Fruit fly (Drosophila melanogaster): ENCODE measurements around the gene rod.

rod gene

DNA sequence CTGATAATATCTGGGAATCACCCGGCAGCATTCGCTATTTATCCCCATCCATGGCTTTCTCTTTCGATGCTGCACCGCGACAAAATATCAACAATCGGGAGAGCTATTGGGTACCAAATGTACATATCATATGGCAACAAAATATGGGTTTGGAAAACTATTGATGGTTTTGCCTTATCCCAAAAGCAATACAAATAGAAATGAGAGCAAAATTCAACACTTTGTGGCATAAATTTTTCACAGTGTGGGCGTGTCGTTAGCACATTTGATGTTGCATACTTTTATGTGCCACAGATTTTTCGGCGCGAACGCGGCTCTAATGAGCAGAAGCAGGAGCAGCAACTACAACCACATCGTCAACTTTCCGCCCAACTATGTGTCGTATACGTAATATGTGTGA is 51.6 kb downstream of the rod start (continued):
- TF ChIP-seq gcm (GFP tag; optimal IDR thresholded peaks at IDR 0.05): no peak
- no peak for TF ChIP-seq bigmax (GFP tag; optimal IDR thresholded peaks at IDR 0.05)
- 0 out of 2 replicates have a peak, but pooled peaks have one; percentile 10 for TF ChIP-seq al (GFP tag; IDR thresholded peaks at IDR 0.05)
- no peak for TF ChIP-seq CG2129 (GFP tag; IDR thresholded peaks at IDR 0.05; ENCODE audit: partially characterized antibody)
- TF ChIP-seq Sox102F (GFP tag; optimal IDR thresholded peaks at IDR 0.05): peak; percentile 50
- TF ChIP-seq tll (GFP tag; optimal IDR thresholded peaks at IDR 0.05): no peak
- TF ChIP-seq Atf6 (GFP tag; IDR thresholded peaks at IDR 0.05): 0 out of 2 replicates have a peak, but pooled peaks have one; percentile 29
- TF ChIP-seq otp (GFP tag; IDR thresholded peaks at IDR 0.05): no peak
- TF ChIP-seq CG10543 (GFP tag; optimal IDR thresholded peaks at IDR 0.05): no peak
- no peak for TF ChIP-seq CG9932 (GFP tag; IDR thresholded peaks at IDR 0.05)
- peak; percentile 7 for TF ChIP-seq zfh2 (GFP tag; optimal IDR thresholded peaks at IDR 0.05)
- TF ChIP-seq CG33213 (GFP tag; optimal IDR thresholded peaks at IDR 0.05): no peak
- TF ChIP-seq CG6689 (GFP tag; IDR thresholded peaks at IDR 0.05): no peak
- TF ChIP-seq hbn (GFP tag; IDR thresholded peaks at IDR 0.05; ENCODE audit: partially characterized antibody): no peak
- no peak for TF ChIP-seq CkIIα-i1 (GFP tag; IDR thresholded peaks at IDR 0.05)
- TF ChIP-seq odd (GFP tag; optimal IDR thresholded peaks at IDR 0.05): no peak
- TF ChIP-seq CG3726 (GFP tag; IDR thresholded peaks at IDR 0.05): no peak
- no peak for TF ChIP-seq nerfin-2 (GFP tag; IDR thresholded peaks at IDR 0.05; ENCODE audit: partially characterized antibody)
- peak; percentile 63 for TF ChIP-seq sens (GFP tag)
- peak; percentile 24 for TF ChIP-seq PHDP (tag; optimal IDR thresholded peaks at IDR 0.05)
- no peak for TF ChIP-seq CG16813 (GFP tag; IDR thresholded peaks at IDR 0.05; ENCODE audit: partially characterized antibody)
- no peak for TF ChIP-seq CG13287 (GFP tag; IDR thresholded peaks at IDR 0.05; ENCODE audit: partially characterized antibody)
- no peak for TF ChIP-seq TFAM (GFP tag; optimal IDR thresholded peaks at IDR 0.05)
- no peak for TF ChIP-seq CG4282 (GFP tag; optimal IDR thresholded peaks at IDR 0.05)
- no peak for TF ChIP-seq Mes4 (GFP tag; optimal IDR thresholded peaks at IDR 0.05)
- no peak for TF ChIP-seq HmgZ (tag; optimal IDR thresholded peaks at IDR 0.05)
- peak; percentile 5 for TF ChIP-seq tin (GFP tag; optimal IDR thresholded peaks at IDR 0.05)
- no peak for TF ChIP-seq repo (GFP tag; optimal IDR thresholded peaks at IDR 0.05)
- no peak for TF ChIP-seq Hr78 (GFP tag; optimal IDR thresholded peaks at IDR 0.05)
- TF ChIP-seq salm (tag; optimal IDR thresholded peaks at IDR 0.05): no peak
- no peak for TF ChIP-seq CG1529 (GFP tag; optimal IDR thresholded peaks at IDR 0.05)
- no peak for TF ChIP-seq ATbp (GFP tag; optimal IDR thresholded peaks at IDR 0.05)
- TF ChIP-seq CG17328 (GFP tag; IDR thresholded peaks at IDR 0.05): 0 out of 2 replicates have a peak, but pooled peaks have one; percentile 25
- peak in 1 of 2 experiments; percentile 39 for TF ChIP-seq bsh (GFP tag; optimal IDR thresholded peaks at IDR 0.05)
- no peak for TF ChIP-seq CG8359 (GFP tag; optimal IDR thresholded peaks at IDR 0.05; ENCODE audit: borderline replicate concordance)
- TF ChIP-seq Rfx (GFP tag; IDR thresholded peaks at IDR 0.05): 0 out of 2 replicates have a peak, but pooled peaks have one; percentile 8
- peak in 1 of 2 experiments; percentile 29 for TF ChIP-seq Hr51 (GFP tag; optimal IDR thresholded peaks at IDR 0.05)
- TF ChIP-seq Six4 (GFP tag; optimal IDR thresholded peaks at IDR 0.05): no peak
- no peak for TF ChIP-seq fd102C (GFP tag; optimal IDR thresholded peaks at IDR 0.05)
- peak; percentile 0 for TF ChIP-seq org-1 (GFP tag; optimal IDR thresholded peaks at IDR 0.05)
- TF ChIP-seq grau (tag; optimal IDR thresholded peaks at IDR 0.05): peak; percentile 13
- 0 out of 2 replicates have a peak, but pooled peaks have one; percentile 26 for TF ChIP-seq Ptx1 (GFP tag; IDR thresholded peaks at IDR 0.05)
- TF ChIP-seq D19B (GFP tag; optimal IDR thresholded peaks at IDR 0.05): no peak
- no peak for TF ChIP-seq pfk (GFP tag; optimal IDR thresholded peaks at IDR 0.05)
- no peak for TF ChIP-seq kay (GFP tag; optimal IDR thresholded peaks at IDR 0.05)
- no peak for TF ChIP-seq CG8290 (GFP tag; optimal IDR thresholded peaks at IDR 0.05)
- peak in 1 of 2 experiments; percentile 46 for TF ChIP-seq CG8290 (tag; optimal IDR thresholded peaks at IDR 0.05)
- peak; percentile 8 for TF ChIP-seq Ssrp (tag; optimal IDR thresholded peaks at IDR 0.05)
- peak; percentile 67 for TF ChIP-seq Ets65A (GFP tag)
- TF ChIP-seq pb (GFP tag; optimal IDR thresholded peaks at IDR 0.05): no peak

Data from whole organism, embryonic.